Worm (Caenorhabditis elegans): ENCODE measurements around the gene gcy-23.

gcy-23 gene

DNA sequence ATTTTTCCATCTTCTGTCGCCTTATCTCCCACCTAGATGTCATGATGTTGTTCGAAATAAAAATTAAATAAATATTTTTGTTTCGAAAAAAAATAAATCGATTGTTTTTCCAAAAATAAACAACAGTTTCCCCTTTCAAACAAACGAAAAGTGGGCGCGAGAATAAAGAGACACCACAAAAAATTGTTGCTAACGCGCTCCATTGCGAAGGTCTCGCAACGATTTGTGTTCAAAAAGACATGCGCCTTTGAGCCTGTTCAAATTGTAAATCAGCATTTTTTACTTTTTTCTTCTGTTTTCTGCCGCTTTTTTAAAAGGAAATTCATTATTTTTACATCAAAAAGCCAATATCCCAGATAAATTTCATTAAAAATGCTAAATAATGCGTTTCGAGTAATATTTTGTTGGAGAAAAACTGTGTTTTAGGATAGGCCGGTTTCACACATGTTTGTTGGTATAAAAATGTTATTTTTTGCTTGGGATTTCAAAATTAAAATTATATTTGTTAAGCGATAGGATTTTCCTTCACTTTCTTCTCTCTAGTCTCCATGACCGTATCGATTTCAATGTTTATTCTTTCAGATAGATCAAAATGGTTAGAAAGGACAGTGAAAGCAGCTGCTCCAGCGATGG lies 5.5 kb upstream of the gcy-23 start, which contains the start of gene W08E12.7 (continued):
- TF ChIP-seq nhr-21 (tag; optimal IDR thresholded peaks at IDR 0.05) (peak; percentile 90), F13H6.1 (tag; optimal IDR thresholded peaks at IDR 0.05) (peak; percentile 90), lin-13 (GFP tag; optimal IDR thresholded peaks at IDR 0.05) (peak; percentile 96), aly-2 (tag; optimal IDR thresholded peaks at IDR 0.05) (no peak), ztf-11 (tag; optimal IDR thresholded peaks at IDR 0.05) (peak; percentile 17), dmd-4 (tag; optimal IDR thresholded peaks at IDR 0.05) (no peak), R02D3.7 (tag; optimal IDR thresholded peaks at IDR 0.05) (peak; percentile 23), crh-2 (tag; optimal IDR thresholded peaks at IDR 0.05) (peak; percentile 97), sma-3 (GFP tag; optimal IDR thresholded peaks at IDR 0.05) (peak; percentile 93), snpc-4 (tag; optimal IDR thresholded peaks at IDR 0.05) (peak; percentile 84), alr-1 (tag; optimal IDR thresholded peaks at IDR 0.05) (no peak), lin-11 (tag; optimal IDR thresholded peaks at IDR 0.05) (peak; percentile 71), nhr-23 (tag; optimal IDR thresholded peaks at IDR 0.05) (no peak), unc-55 (GFP tag; optimal IDR thresholded peaks at IDR 0.05) (peak; percentile 99), ceh-16 (tag; optimal IDR thresholded peaks at IDR 0.05) (no peak), elt-3 (tag; optimal IDR thresholded peaks at IDR 0.05) (no peak), peb-1 (tag; optimal IDR thresholded peaks at IDR 0.05) (no peak), gmeb-1 (tag; optimal IDR thresholded peaks at IDR 0.05) (peak; percentile 93), nhr-11 (tag; optimal IDR thresholded peaks at IDR 0.05) (no peak), nhr-6 (tag; optimal IDR thresholded peaks at IDR 0.05) (peak; percentile 92), mdl-1 (tag; optimal IDR thresholded peaks at IDR 0.05) (peak in 1 of 2 experiments; percentile 82), fos-1 (tag; optimal IDR thresholded peaks at IDR 0.05) (peak; percentile 95), unc-39 (tag; optimal IDR thresholded peaks at IDR 0.05) (no peak), ztf-4 (tag; optimal IDR thresholded peaks at IDR 0.05) (peak; percentile 89), zag-1 (tag; optimal IDR thresholded peaks at IDR 0.05) (peak; percentile 82), ztf-1 (GFP tag; conservative IDR thresholded peaks at IDR 0.05) (no peak)

DNA sequence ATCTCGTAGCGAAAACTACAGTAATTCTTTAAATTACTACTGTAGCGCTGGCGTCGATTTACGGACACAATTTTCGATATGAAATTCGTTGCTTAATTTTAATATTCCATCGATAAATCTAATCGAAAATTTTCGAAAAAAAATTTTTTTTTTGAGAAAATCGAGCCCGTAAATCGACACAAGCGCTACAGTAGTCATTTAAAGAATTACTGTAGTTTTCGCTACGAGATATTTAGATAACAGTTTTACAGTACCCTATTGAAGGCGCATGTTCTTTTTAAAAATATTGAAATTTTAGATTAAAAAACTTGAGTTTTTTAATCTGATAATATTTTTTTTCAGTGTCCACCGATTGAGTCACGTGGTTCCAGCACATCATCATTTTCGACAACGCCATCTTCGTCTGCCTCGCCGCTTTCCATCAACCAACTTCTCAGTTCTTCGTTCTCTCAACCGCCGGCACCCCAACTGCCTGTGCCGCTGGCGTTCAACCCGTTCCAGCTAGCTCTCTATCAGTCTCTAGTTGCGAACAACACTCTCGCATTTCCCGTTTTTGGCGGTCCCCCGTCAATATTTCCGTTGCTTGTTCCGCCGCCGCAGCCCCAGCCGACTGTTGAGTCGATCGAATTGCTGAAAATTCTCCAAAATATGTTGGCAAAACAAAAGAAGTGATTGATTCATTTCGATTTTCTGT lies 4.8 kb upstream of the gcy-23 start:
- TF ChIP-seq lsy-2 (tag; optimal IDR thresholded peaks at IDR 0.05) (no peak), gmeb-1 (tag; optimal IDR thresholded peaks at IDR 0.05) (no peak), sma-3 (GFP tag; optimal IDR thresholded peaks at IDR 0.05) (no peak), unc-62 (GFP tag; optimal IDR thresholded peaks at IDR 0.05) (no peak), skn-1 (tag; optimal IDR thresholded peaks at IDR 0.05) (no peak), blmp-1 (tag; optimal IDR thresholded peaks at IDR 0.05; ENCODE audit: insufficient read depth) (no peak), peb-1 (tag; optimal IDR thresholded peaks at IDR 0.05) (no peak), ztf-11 (tag; optimal IDR thresholded peaks at IDR 0.05) (no peak), sem-4 (tag; optimal IDR thresholded peaks at IDR 0.05) (no peak)

DNA sequence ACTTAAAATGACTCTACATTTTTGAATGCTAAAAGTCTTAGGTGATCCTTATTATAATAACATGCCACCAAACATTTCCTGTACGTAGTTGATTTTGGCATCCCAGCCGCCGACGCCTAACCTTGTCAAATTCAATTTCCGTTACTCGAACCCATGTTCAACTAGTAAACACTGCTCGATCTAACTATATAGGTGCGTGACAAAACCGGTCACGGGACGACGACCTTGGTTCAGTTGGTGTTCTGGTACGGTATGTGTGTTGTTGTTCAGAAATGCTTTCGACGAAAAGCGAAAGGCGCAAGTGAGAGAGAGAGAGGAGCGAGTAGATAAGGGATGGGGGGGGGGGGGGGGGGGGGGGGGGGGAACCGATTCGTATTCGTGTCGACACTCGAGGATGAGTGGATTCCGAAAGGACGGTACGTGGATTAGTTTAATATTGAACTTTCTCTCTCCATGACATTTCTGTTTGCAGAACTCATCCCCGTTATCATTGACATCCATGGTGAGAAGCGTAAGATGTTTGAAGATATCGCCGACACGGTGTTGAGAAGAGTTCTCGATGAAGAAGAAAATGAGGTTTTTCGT lies 2.9 kb upstream of the gcy-23 start, which contains the start of gene W08E12.8:
Gene W08E12.8, plus strand, starts transcription at position 395 of the 585 bp plus-strand sequence.
- TF ChIP-seq dmd-4 (tag; optimal IDR thresholded peaks at IDR 0.05), result no peak
- TF ChIP-seq nhr-6 (tag; optimal IDR thresholded peaks at IDR 0.05), result no peak
- no peak for TF ChIP-seq unc-39 (tag; optimal IDR thresholded peaks at IDR 0.05)
- no peak for TF ChIP-seq nhr-12 (tag; optimal IDR thresholded peaks at IDR 0.05)
- TF ChIP-seq ceh-16 (tag; optimal IDR thresholded peaks at IDR 0.05), result no peak
- no peak for TF ChIP-seq ZK546.5 (tag; optimal IDR thresholded peaks at IDR 0.05)
- no peak for TF ChIP-seq unc-55 (GFP tag; optimal IDR thresholded peaks at IDR 0.05)
- no peak for TF ChIP-seq nhr-25 (tag; optimal IDR thresholded peaks at IDR 0.05)

DNA sequence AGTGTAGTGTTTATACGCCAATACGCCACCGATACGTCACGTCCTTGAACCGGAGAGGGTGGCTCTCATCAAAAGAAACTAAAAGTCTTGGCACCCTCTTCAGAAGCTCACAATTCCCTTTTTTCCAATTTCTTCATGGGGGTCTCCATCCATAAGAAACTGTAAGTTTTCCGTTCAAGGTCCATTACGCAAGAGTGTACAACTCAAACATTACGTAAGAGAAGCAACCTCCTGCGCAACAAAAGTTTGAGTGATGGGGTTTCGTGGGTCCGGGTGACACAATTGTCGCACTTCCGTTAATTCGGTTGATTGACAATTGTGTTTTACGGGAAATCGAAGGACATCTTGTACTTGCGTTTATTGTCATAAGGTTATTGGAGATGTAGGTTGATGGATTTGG lies 10.3 kb downstream of the gcy-23 start:
- TF ChIP-seq nhr-11 (tag; optimal IDR thresholded peaks at IDR 0.05) (no peak), lin-11 (tag; optimal IDR thresholded peaks at IDR 0.05) (no peak), peb-1 (tag; optimal IDR thresholded peaks at IDR 0.05) (no peak), zag-1 (tag; optimal IDR thresholded peaks at IDR 0.05) (no peak), egl-27 (tag; optimal IDR thresholded peaks at IDR 0.05) (no peak), nhr-23 (tag; optimal IDR thresholded peaks at IDR 0.05) (no peak), mab-5 (tag; optimal IDR thresholded peaks at IDR 0.05) (no peak), blmp-1 (tag; optimal IDR thresholded peaks at IDR 0.05; ENCODE audit: insufficient read depth) (no peak), gmeb-1 (tag; optimal IDR thresholded peaks at IDR 0.05) (no peak), ztf-11 (tag; optimal IDR thresholded peaks at IDR 0.05) (no peak), Y55F3AM.14 (GFP tag; optimal IDR thresholded peaks at IDR 0.05) (no peak)
